Worm (Caenorhabditis elegans) whole organism, L4 larva: ENCODE measurements around the gene C34E10.12.

Experiments
- R02D3.7 ChIP-seq: fragments of 150-350 bp; sonication (generic microtip); optimal IDR thresholded peaks from 3 replicates; lab custom pipeline; 2014; ENCODE audit warnings: missing biosample characterization, missing genetic modification characterization
- ama-1 ChIP-seq: fragments of 150-350 bp; optimal IDR thresholded peaks from 2 replicates; lab custom pipeline; 2014; ENCODE audit warnings: inconsistent platforms, mixed read lengths
- cey-2 ChIP-seq: sonication (generic microtip); optimal IDR thresholded peaks from 3 replicates; lab custom pipeline; 2017; ENCODE audit warnings: missing genetic modification characterization, mild to moderate bottlenecking, missing compliant biosample characterization, antibody characterized with exemption, borderline replicate concordance; ENCODE audit not compliant: insufficient read depth
- daf-19 ChIP-seq: fragments of 200-800 bp; sonication (Bioruptor generic); conservative IDR thresholded peaks from 2 replicates; pipeline ENCODE4 v1.3.6; 2022; ENCODE audit warnings: missing genetic modification characterization, missing compliant biosample characterization
- egl-27 ChIP-seq: sonication (generic microtip); optimal IDR thresholded peaks from 3 replicates; lab custom pipeline; 2017; ENCODE audit warnings: missing biosample characterization, missing genetic modification reagents, missing genetic modification characterization
- fkh-10 ChIP-seq: fragments of 150-350 bp; optimal IDR thresholded peaks from 2 replicates; lab custom pipeline; 2014; ENCODE audit warnings: missing biosample characterization, missing genetic modification reagents, missing genetic modification characterization
- lin-13 ChIP-seq: fragments of 150-350 bp; optimal IDR thresholded peaks from 2 replicates; lab custom pipeline; 2014; ENCODE audit warnings: missing biosample characterization, missing genetic modification reagents, missing genetic modification characterization
- mdl-1 ChIP-seq, 2 experiments: fragments of 150-350 bp in 1 of 2; sonication (generic microtip) in 1 of 2; optimal IDR thresholded peaks; 2 replicates each; lab custom pipeline; 2014 to 2017; ENCODE audit warnings: missing biosample characterization in 2 of 2, missing genetic modification characterization in 2 of 2
- nhr-11 ChIP-seq: fragments of 150-350 bp; optimal IDR thresholded peaks from 2 replicates; lab custom pipeline; 2014; ENCODE audit warnings: missing biosample characterization, missing genetic modification characterization
- pha-4 ChIP-seq, 2 experiments: fragments of 150-350 bp in 1 of 2; fragments of 200-800 bp in 1 of 2; sonication (Bioruptor generic) in 1 of 2; IDR thresholded peaks in 1 of 2; optimal IDR thresholded peaks in 1 of 2; 2 replicates each; pipeline versions ENCODE4 v1.3.6 to Lab custom; 2014 to 2022; ENCODE audit warnings: missing genetic modification characterization in 2 of 2, missing genetic modification reagents in 2 of 2, missing biosample characterization in 1 of 2, missing compliant biosample characterization in 1 of 2
- pqm-1 ChIP-seq: sonication (generic microtip); optimal IDR thresholded peaks from 2 replicates; lab custom pipeline; 2017; ENCODE audit warnings: missing biosample characterization, missing genetic modification characterization

ce11 chrIII:5214162-5214561, 13.5 kb downstream of the C34E10.12 start:
- no peak for TF ChIP-seq egl-27 (tag; lab: Kevin White, UChicago)
- no peak for TF ChIP-seq pha-4 (GFP tag; IDR thresholded peaks at IDR 0.05; lab: Robert Waterston, UW)
- TF ChIP-seq pha-4 (tag; optimal IDR thresholded peaks at IDR 0.05; lab: Kevin White, UChicago), result no peak
- no peak for TF ChIP-seq cey-2 (tag; lab: Kevin White, UChicago)
- no peak for TF ChIP-seq mdl-1 (tag; optimal IDR thresholded peaks at IDR 0.05; lab: Kevin White, UChicago)
- TF ChIP-seq ama-1 (lab: Kevin White, UChicago), result no peak
- TF ChIP-seq pqm-1, result no peak
- no peak for TF ChIP-seq R02D3.7 (tag; lab: Kevin White, UChicago)
- TF ChIP-seq daf-19 (GFP tag; lab: Robert Waterston, UW), result no peak
- no peak for TF ChIP-seq lin-13 (GFP tag; lab: Kevin White, UChicago)
- no peak for TF ChIP-seq fkh-10 (GFP tag; lab: Kevin White, UChicago)
- TF ChIP-seq nhr-11 (tag; lab: Kevin White, UChicago), result no peak
